Fruit fly (Drosophila melanogaster) whole organism, adult: ENCODE results near the gene CG34355.

Source experiments
- CG11617 ChIP-seq: fragments of 200-800 bp; sonication (Bioruptor generic); optimal IDR thresholded peaks from 2 replicates; lab custom pipeline; 2017; ENCODE audit warnings: mild to moderate bottlenecking, missing biosample characterization, missing genetic modification reagents, missing genetic modification characterization
- CG12768 ChIP-seq: fragments of 200-800 bp; sonication (Bioruptor generic); optimal IDR thresholded peaks from 2 replicates; lab custom pipeline; 2017; ENCODE audit warnings: missing biosample characterization, missing genetic modification characterization, mild to moderate bottlenecking, moderate library complexity, missing genetic modification reagents
- CG1620 ChIP-seq: fragments of 200-800 bp; sonication (Bioruptor generic); optimal IDR thresholded peaks from 2 replicates; lab custom pipeline; 2016; ENCODE audit warnings: missing biosample characterization, missing genetic modification characterization
- CG33017 ChIP-seq: fragments of 200-800 bp; sonication (Bioruptor generic); optimal IDR thresholded peaks from 2 replicates; lab custom pipeline; 2018; ENCODE audit warnings: missing biosample characterization, mild to moderate bottlenecking, missing genetic modification characterization, moderate library complexity
- CG5204 ChIP-seq: fragments of 200-800 bp; sonication (Bioruptor generic); optimal IDR thresholded peaks from 2 replicates; lab custom pipeline; 2016; ENCODE audit warnings: missing biosample characterization, missing genetic modification characterization
- CG7045 ChIP-seq: fragments of 200-800 bp; sonication (Bioruptor generic); optimal IDR thresholded peaks from 2 replicates; lab custom pipeline; 2017; ENCODE audit warnings: missing biosample characterization, mild to moderate bottlenecking, missing genetic modification characterization
- CG7101 ChIP-seq: fragments of 200-800 bp; sonication (Bioruptor generic); optimal IDR thresholded peaks from 2 replicates; lab custom pipeline; 2018; ENCODE audit warnings: missing biosample characterization, mild to moderate bottlenecking, missing genetic modification characterization, moderate library complexity
- Clk ChIP-seq: fragments of 200-800 bp; sonication (Bioruptor generic); optimal IDR thresholded peaks from 2 replicates; lab custom pipeline; 2017; ENCODE audit warnings: missing biosample characterization, missing genetic modification characterization
- Crg-1 ChIP-seq: fragments of 200-800 bp; sonication (Bioruptor generic); optimal IDR thresholded peaks from 2 replicates; lab custom pipeline; 2016; ENCODE audit warnings: missing biosample characterization, missing genetic modification characterization
- Hr96 ChIP-seq: fragments of 200-800 bp; sonication (Bioruptor generic); optimal IDR thresholded peaks from 2 replicates; lab custom pipeline; 2016; ENCODE audit warnings: missing biosample characterization, missing genetic modification characterization
- Mnt ChIP-seq: fragments of 200-800 bp; sonication (Bioruptor generic); optimal IDR thresholded peaks from 2 replicates; lab custom pipeline; 2016; ENCODE audit warnings: missing biosample characterization, mild to moderate bottlenecking, missing genetic modification characterization
- bab1 ChIP-seq: fragments of 200-800 bp; sonication (Bioruptor generic); optimal IDR thresholded peaks from 3 replicates; lab custom pipeline; 2019; ENCODE audit warnings: missing biosample characterization, mild to moderate bottlenecking, missing genetic modification characterization, moderate library complexity
- cic ChIP-seq: fragments of 200-800 bp; sonication (Bioruptor generic); optimal IDR thresholded peaks from 2 replicates; lab custom pipeline; 2017; ENCODE audit warnings: missing biosample characterization, mild to moderate bottlenecking, missing genetic modification characterization, moderate library complexity
- cnc ChIP-seq, 2 experiments: fragments of >200 bp; optimal IDR thresholded peaks; 2 replicates each; lab custom pipeline; 2017
- kay ChIP-seq: fragments of 200-800 bp; sonication (Bioruptor generic); peaks from one replicate; lab custom pipeline; 2016; ENCODE audit warnings: missing biosample characterization, missing genetic modification characterization, borderline replicate concordance
- ovo ChIP-seq: fragments of 200-800 bp; sonication (Bioruptor generic); optimal IDR thresholded peaks from 2 replicates; lab custom pipeline; 2016; ENCODE audit warnings: missing biosample characterization, missing genetic modification characterization
- pad ChIP-seq: fragments of 200-800 bp; sonication (Bioruptor generic); optimal IDR thresholded peaks from 3 replicates; lab custom pipeline; 2017; ENCODE audit warnings: missing biosample characterization, missing genetic modification characterization, mild to moderate bottlenecking, moderate library complexity, missing genetic modification reagents
- tj ChIP-seq: fragments of 200-800 bp; sonication (Bioruptor generic); optimal IDR thresholded peaks from 3 replicates; lab custom pipeline; 2017; ENCODE audit warnings: missing biosample characterization, mild to moderate bottlenecking, missing genetic modification characterization, moderate library complexity
- toe ChIP-seq: fragments of 200-800 bp; sonication (Bioruptor generic); optimal IDR thresholded peaks from 2 replicates; lab custom pipeline; 2016; ENCODE audit warnings: missing biosample characterization, missing genetic modification characterization

The CG34355 gene

dm6 chr3R:23831696-23832095 is 28.0 kb downstream of the CG34355 start:
- TF ChIP-seq ovo: no peak
- TF ChIP-seq CG11617 (GFP tag; lab: Kevin White, UChicago): no peak
- no peak for TF ChIP-seq bab1
- no peak for TF ChIP-seq cnc (optimal IDR thresholded peaks at IDR 0.05; lab: Kevin White, UChicago)
- TF ChIP-seq pad (GFP tag; lab: Kevin White, UChicago): no peak
- TF ChIP-seq Mnt (GFP tag; lab: Kevin White, UChicago): no peak
- TF ChIP-seq Crg-1: no peak
- TF ChIP-seq toe (GFP tag; lab: Kevin White, UChicago): no peak

DNA sequence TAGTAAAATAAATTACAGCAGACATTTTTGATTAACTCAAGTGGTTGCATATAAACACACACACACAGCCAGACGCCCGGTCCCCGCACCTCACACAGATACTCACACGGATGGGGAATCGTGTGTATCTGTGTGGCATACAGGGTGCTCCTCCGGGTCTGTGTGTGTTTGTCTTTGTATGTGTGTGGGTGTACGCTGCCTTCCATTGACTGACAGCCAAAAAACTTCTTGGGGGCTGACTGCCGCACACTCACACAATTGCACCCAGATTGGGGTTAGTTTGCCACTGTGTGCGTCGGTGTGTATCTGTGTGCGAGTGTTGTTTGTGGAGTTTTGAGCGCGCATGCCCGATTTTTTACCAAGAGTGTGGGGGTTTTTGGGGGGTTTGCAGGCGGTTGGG is 42.4 kb downstream of the CG34355 start:
- no peak for TF ChIP-seq pad (GFP tag; lab: Kevin White, UChicago)
- no peak for TF ChIP-seq kay (GFP tag; lab: Kevin White, UChicago)
- TF ChIP-seq Clk: no peak
- TF ChIP-seq Hr96 (GFP tag; lab: Kevin White, UChicago): no peak
- no peak for TF ChIP-seq cic (GFP tag; lab: Kevin White, UChicago)
- no peak for TF ChIP-seq bab1
- TF ChIP-seq CG7045 (GFP tag; lab: Kevin White, UChicago): no peak
- no peak for TF ChIP-seq Mnt (GFP tag; lab: Kevin White, UChicago)
- no peak for TF ChIP-seq CG11617 (GFP tag; lab: Kevin White, UChicago)
- TF ChIP-seq tj (GFP tag; lab: Kevin White, UChicago): no peak
- TF ChIP-seq toe (GFP tag; lab: Kevin White, UChicago): no peak
- no peak for TF ChIP-seq CG33017
- no peak for TF ChIP-seq CG12768 (GFP tag; lab: Kevin White, UChicago)
- no peak for TF ChIP-seq CG7101 (tag; lab: Kevin White, UChicago)

DNA sequence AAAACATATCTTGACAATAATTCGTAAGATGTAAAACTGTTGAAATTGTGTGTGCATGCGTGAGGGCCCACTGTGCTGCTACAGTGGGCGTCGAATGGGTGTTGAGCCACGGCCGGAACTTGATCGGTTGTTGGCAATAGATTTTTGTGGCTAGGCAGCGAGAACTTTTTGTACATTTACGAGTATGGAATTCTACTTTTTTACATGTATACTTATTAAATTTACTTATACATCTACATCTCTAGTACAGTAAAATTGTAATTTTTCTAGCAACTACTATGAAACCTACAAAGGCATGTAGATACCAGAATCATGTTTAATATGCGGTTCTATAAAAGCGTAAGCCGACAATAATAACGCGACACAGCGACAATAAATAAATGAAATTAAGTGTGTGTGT is 45.9 kb downstream of the CG34355 start:
- TF ChIP-seq CG1620 (GFP tag; lab: Kevin White, UChicago) (no peak), CG7045 (GFP tag; lab: Kevin White, UChicago) (no peak), Clk (no peak), toe (GFP tag; lab: Kevin White, UChicago) (no peak)

DNA sequence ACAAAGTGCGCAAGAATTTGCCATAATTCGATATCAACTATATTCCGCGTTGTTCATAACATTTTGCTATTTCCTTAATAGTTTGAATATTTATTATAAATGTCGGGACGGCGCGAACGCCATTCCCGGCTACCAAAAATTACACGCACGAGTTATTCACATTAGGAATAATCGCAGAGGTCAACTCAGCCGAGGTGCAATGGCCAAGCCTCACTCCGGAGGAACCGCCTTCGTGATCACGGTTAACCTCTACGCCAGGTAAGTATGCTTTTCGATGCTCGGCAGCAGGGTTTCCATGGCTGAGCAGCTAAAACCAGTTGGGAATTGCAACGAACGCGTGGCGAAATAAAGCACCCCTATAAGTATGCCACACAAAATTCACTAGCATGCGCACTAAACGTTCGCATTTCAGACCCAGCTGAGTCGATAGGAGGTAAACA is 55.7 kb downstream of the CG34355 start:
- TF ChIP-seq Mnt (GFP tag; lab: Kevin White, UChicago): peak; percentile 60
- peak; percentile 43 for TF ChIP-seq pad (GFP tag; lab: Kevin White, UChicago)
- TF ChIP-seq tj (GFP tag; lab: Kevin White, UChicago): peak; percentile 25
- peak; percentile 3 for TF ChIP-seq CG7045 (GFP tag; lab: Kevin White, UChicago)
- TF ChIP-seq CG7101 (tag; lab: Kevin White, UChicago): peak; percentile 16
- TF ChIP-seq CG1620 (GFP tag; lab: Kevin White, UChicago): peak; percentile 69
- TF ChIP-seq Crg-1: peak; percentile 70
- peak; percentile 31 for TF ChIP-seq cic (GFP tag; lab: Kevin White, UChicago)
- TF ChIP-seq bab1: peak; percentile 35
- peak; percentile 67 for TF ChIP-seq Hr96 (GFP tag; lab: Kevin White, UChicago)
- TF ChIP-seq ovo: peak; percentile 55

- TF ChIP-seq Mnt (GFP tag; lab: Kevin White, UChicago) (no peak), bab1 (no peak)
Measured at dm6 chr3R:23867194-23867593, 63.5 kb downstream of the CG34355 start.

dm6 chr3R:23867825-23868224 is 64.2 kb downstream of the CG34355 start:
- no peak for TF ChIP-seq pad (GFP tag; lab: Kevin White, UChicago)
- peak; percentile 9 for TF ChIP-seq CG5204 (GFP tag; lab: Kevin White, UChicago)
- TF ChIP-seq cic (GFP tag; lab: Kevin White, UChicago): no peak

DNA sequence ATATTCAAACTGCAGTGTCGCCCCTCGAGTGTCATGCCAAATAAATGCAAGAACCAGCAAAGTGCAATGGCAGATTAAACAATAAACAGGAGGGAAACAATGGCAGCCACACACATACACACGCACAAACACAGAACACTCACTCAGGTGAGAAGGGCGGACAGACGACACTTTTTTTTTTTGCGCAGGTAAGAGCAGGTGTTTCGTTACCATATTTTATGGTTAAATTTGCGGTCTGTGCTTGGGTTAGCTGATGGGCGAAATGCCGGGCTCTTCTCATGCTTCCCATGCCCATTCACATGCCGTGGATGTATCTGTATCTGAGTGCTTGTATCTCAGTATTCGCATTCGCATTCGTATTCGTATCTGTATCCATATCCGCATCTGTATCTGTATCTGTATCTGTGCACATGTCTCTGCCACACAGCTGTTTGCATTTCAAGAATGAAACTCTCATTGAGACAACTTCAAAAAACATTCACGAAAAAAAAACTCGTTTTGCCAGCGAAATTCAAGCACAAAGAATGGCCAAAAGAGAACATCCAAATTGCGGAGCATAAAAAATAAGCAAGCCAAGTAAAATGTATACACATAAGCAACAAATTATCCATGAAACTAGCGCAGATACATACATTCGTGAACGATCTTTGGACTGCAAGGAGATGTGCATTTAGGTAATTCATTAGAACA is 65.7 kb downstream of the CG34355 start:
- TF ChIP-seq cic (GFP tag; lab: Kevin White, UChicago): no peak
- peak; percentile 71 for TF ChIP-seq tj (GFP tag; lab: Kevin White, UChicago)

DNA sequence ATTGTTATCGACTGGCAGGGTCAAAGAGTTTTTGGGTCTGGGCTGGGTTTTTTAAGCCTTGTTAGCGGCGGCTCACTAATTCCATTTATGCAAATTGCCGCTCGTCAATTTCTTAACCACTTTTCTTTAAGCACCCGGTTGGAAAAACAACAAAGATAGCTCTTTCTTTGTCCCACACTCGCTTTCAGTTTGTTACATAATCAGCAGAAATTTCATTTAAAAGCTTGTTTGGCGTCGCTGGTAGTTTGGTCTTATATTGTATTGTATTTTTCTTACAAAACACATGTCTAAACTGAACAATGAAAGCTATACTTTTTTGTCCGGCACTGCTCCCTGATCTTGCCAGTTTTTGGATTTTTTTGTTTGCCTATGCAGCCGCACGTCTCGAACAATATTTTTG is 66.3 kb downstream of the CG34355 start:
- TF ChIP-seq Mnt (GFP tag; lab: Kevin White, UChicago) (no peak), pad (GFP tag; lab: Kevin White, UChicago) (no peak), cic (GFP tag; lab: Kevin White, UChicago) (no peak), ovo (no peak), CG5204 (GFP tag; lab: Kevin White, UChicago) (no peak)
